Fruit fly (Drosophila melanogaster): ENCODE results near the gene CG8112.

The CG8112 gene

dm6 chr3R:8747871-8748775 is 35.4 kb downstream of the CG8112 start:
- TF ChIP-seq noc (tag; optimal IDR thresholded peaks at IDR 0.05): peak; percentile 83

DNA sequence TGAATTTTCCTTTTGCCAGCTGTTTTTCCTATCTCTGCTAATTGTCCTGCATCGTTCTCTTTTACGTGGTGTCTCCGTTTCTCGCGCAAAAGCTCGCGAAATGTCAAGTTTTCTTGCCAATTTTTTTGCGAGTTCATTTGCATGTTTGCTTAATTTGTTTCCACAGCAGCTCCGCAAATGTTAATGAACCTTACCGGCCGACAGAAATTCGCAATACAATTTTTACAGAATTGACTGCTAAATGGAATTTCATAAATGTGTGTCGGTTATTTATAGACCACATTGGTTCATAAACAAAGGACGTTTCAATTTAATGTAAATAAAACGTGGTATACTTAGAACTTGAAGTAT is 36.0 kb downstream of the CG8112 start:
- TF ChIP-seq noc (tag; optimal IDR thresholded peaks at IDR 0.05): no peak

Data from whole organism, larva.